Worm (Caenorhabditis elegans): Measurements from ENCODE around the gene Y70C5A.3.

Gene Y70C5A.3

ce11 chrV:16648317-16649018 is 27.7 kb upstream of the Y70C5A.3 start, which contains the start of gene W06G6.20:
Gene W06G6.20 (minus strand): TSS chrV:16648367.
- TF ChIP-seq elt-3 (tag; optimal IDR thresholded peaks at IDR 0.05) (no peak), M03D4.4 (tag; optimal IDR thresholded peaks at IDR 0.05) (no peak), unc-62 (GFP tag; optimal IDR thresholded peaks at IDR 0.05) (no peak), sptf-1 (tag; optimal IDR thresholded peaks at IDR 0.05) (no peak), ham-2 (GFP tag; optimal IDR thresholded peaks at IDR 0.05) (no peak), unc-120 (tag; optimal IDR thresholded peaks at IDR 0.05; ENCODE audit: poor library complexity, severe bottlenecking) (no peak), ceh-39 (tag; optimal IDR thresholded peaks at IDR 0.05) (no peak), nhr-28 (tag; optimal IDR thresholded peaks at IDR 0.05) (no peak), drap-1 (GFP tag; optimal IDR thresholded peaks at IDR 0.05) (no peak), ztf-11 (tag; optimal IDR thresholded peaks at IDR 0.05) (no peak), ceh-83 (GFP tag; optimal IDR thresholded peaks at IDR 0.05) (no peak), zip-8 (tag; optimal IDR thresholded peaks at IDR 0.05) (no peak), flh-1 (GFP tag; optimal IDR thresholded peaks at IDR 0.05) (no peak), nhr-12 (tag; optimal IDR thresholded peaks at IDR 0.05) (no peak)

- TF ChIP-seq nhr-237 (tag; optimal IDR thresholded peaks at IDR 0.05): no peak
These were observed 26.4 kb upstream of the Y70C5A.3 start, which contains the start of gene W06G6.10 for ce11 chrV:16647093-16647492. Gene W06G6.10 (minus strand): TSS chrV:16647193.

- TF ChIP-seq zip-8 (tag; optimal IDR thresholded peaks at IDR 0.05) (no peak), nhr-28 (tag; optimal IDR thresholded peaks at IDR 0.05) (no peak), cnd-1 (tag; optimal IDR thresholded peaks at IDR 0.05) (no peak), nhr-12 (tag; optimal IDR thresholded peaks at IDR 0.05) (no peak), ceh-39 (tag; optimal IDR thresholded peaks at IDR 0.05) (no peak), nhr-76 (tag; optimal IDR thresholded peaks at IDR 0.05) (no peak), mls-2 (tag; optimal IDR thresholded peaks at IDR 0.05) (no peak), sptf-1 (tag; optimal IDR thresholded peaks at IDR 0.05) (no peak), elt-3 (tag; optimal IDR thresholded peaks at IDR 0.05) (no peak), mab-5 (tag; optimal IDR thresholded peaks at IDR 0.05) (no peak), snpc-4 (tag; optimal IDR thresholded peaks at IDR 0.05) (no peak)
These were observed 25.6 kb upstream of the Y70C5A.3 start, which contains the start of gene W06G6.9 for ce11 chrV:16646372-16646771. Gene W06G6.9 (minus strand): TSS chrV:16646472.

- TF ChIP-seq ham-2 (GFP tag; optimal IDR thresholded peaks at IDR 0.05) (no peak), ceh-83 (GFP tag; optimal IDR thresholded peaks at IDR 0.05) (no peak), bed-3 (GFP tag; optimal IDR thresholded peaks at IDR 0.05) (no peak), mab-5 (tag; optimal IDR thresholded peaks at IDR 0.05) (no peak), zip-8 (tag; optimal IDR thresholded peaks at IDR 0.05) (no peak), drap-1 (GFP tag; optimal IDR thresholded peaks at IDR 0.05) (no peak), tbx-8 (GFP tag; optimal IDR thresholded peaks at IDR 0.05) (no peak), M03D4.4 (tag; optimal IDR thresholded peaks at IDR 0.05) (no peak), snpc-4 (tag; optimal IDR thresholded peaks at IDR 0.05) (no peak), cnd-1 (tag; optimal IDR thresholded peaks at IDR 0.05) (no peak), ztf-11 (tag; optimal IDR thresholded peaks at IDR 0.05) (no peak), sptf-1 (tag; optimal IDR thresholded peaks at IDR 0.05) (no peak), mep-1 (tag; optimal IDR thresholded peaks at IDR 0.05) (no peak), lsy-2 (tag; optimal IDR thresholded peaks at IDR 0.05) (no peak), nhr-12 (tag; optimal IDR thresholded peaks at IDR 0.05) (no peak), ceh-39 (tag; optimal IDR thresholded peaks at IDR 0.05) (no peak), unc-39 (tag; optimal IDR thresholded peaks at IDR 0.05) (no peak)
These were observed 24.6 kb upstream of the Y70C5A.3 start, which contains the start of gene W06G6.17 for ce11 chrV:16645201-16645940. Gene W06G6.17 (minus strand): TSS chrV:16645251.

- TF ChIP-seq ceh-43 (GFP tag; optimal IDR thresholded peaks at IDR 0.05): no peak
- no peak for TF ChIP-seq sptf-1 (tag; optimal IDR thresholded peaks at IDR 0.05)
- TF ChIP-seq ceh-39 (tag; optimal IDR thresholded peaks at IDR 0.05): no peak
- TF ChIP-seq snpc-4 (tag; optimal IDR thresholded peaks at IDR 0.05): no peak
- no peak for TF ChIP-seq tbx-8 (GFP tag; optimal IDR thresholded peaks at IDR 0.05)
- TF ChIP-seq blmp-1 (tag; optimal IDR thresholded peaks at IDR 0.05): no peak
- no peak for TF ChIP-seq bed-3 (GFP tag; optimal IDR thresholded peaks at IDR 0.05)
- TF ChIP-seq unc-120 (tag; optimal IDR thresholded peaks at IDR 0.05; ENCODE audit: poor library complexity, severe bottlenecking): no peak
- no peak for TF ChIP-seq hlh-1 (tag; optimal IDR thresholded peaks at IDR 0.05)
- no peak for TF ChIP-seq unc-62 (GFP tag; optimal IDR thresholded peaks at IDR 0.05)
- TF ChIP-seq lsy-2 (tag; optimal IDR thresholded peaks at IDR 0.05): no peak
- TF ChIP-seq nhr-2 (tag; optimal IDR thresholded peaks at IDR 0.05): no peak
- no peak for TF ChIP-seq flh-1 (GFP tag; optimal IDR thresholded peaks at IDR 0.05)
These were observed 22.8 kb upstream of the Y70C5A.3 start, which contains the start of gene srw-77 for ce11 chrV:16643558-16643957. Gene srw-77 (minus strand): TSS chrV:16643658.
